Worm (Caenorhabditis elegans): ENCODE results near the gene clec-153.

DNA sequence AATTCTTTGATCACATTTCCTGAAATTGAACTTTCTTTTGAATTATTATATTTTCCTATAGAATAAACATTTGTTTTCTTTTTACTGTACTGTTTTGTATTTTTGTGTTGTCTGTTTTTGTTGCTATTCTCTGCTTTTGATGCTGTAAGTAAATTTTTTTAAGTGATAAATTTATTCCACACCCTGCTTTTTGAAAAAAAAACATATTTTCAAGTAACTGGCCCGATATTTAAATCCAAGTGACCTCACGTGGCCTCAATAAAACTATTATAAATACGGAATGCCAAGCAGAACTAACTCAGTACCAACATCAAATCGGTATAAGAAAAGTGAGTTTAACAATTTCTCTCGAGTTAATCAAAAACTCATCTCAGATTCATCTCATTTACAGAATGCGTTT, 6.9 kb upstream of the clec-153 start, which contains the start of gene clec-151:
- TF ChIP-seq rnt-1 (tag; optimal IDR thresholded peaks at IDR 0.05) (no peak), hlh-6 (tag; optimal IDR thresholded peaks at IDR 0.05) (no peak), dve-1 (tag; optimal IDR thresholded peaks at IDR 0.05) (no peak), unc-86 (tag; optimal IDR thresholded peaks at IDR 0.05) (no peak), F13H6.1 (tag; optimal IDR thresholded peaks at IDR 0.05) (no peak), odd-2 (tag; optimal IDR thresholded peaks at IDR 0.05) (no peak), lin-11 (tag; optimal IDR thresholded peaks at IDR 0.05) (no peak), pqm-1 (tag; optimal IDR thresholded peaks at IDR 0.05) (no peak), ets-4 (tag; optimal IDR thresholded peaks at IDR 0.05) (no peak), fkh-10 (GFP tag; optimal IDR thresholded peaks at IDR 0.05) (no peak), pag-3 (tag; optimal IDR thresholded peaks at IDR 0.05; ENCODE audit: borderline replicate concordance) (no peak), nhr-11 (tag; optimal IDR thresholded peaks at IDR 0.05) (no peak), syd-9 (tag; optimal IDR thresholded peaks at IDR 0.05) (no peak), pha-4 (tag; optimal IDR thresholded peaks at IDR 0.05) (no peak)

Data from whole organism, late embryonic.